ENCODE assay signal across 1 fruit fly cellular context in the genomic region with DNA sequence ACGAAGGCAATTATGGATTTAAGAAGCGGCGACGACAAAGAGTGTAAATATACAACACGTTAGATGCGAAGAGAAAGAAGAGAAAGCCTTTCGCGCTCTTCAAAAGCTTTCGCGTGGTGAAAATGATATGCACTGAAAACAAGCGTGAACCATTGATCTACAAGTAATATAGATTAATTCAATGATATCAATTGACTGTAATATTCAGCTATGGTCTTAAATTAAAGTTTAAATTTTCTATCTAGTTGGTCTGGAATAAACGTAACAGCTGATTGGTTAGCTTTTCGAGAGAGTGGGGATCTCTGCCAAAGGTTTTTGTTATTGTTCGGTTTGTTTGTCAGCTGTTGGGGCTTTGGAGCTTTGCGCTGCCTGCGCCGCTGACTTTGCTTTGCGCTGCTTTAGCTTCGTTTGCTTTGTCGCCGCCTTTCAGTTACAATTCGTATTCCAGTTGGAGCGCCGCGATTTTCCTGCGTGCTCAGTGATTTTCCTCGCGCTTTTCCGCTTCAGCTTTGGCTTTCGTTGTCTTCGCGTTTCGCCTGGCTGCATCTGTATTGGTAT.
TF ChIP-seq lines count a peak whose summit lies in the region.

No protein-coding gene starts in this region.

TF ChIP-seq in whole organism, embryonic, 481 proteins besides CTCF, POLR2A, EP300 and RAD21 (continued from another document and continues in another):
- no peak for TF ChIP-seq ase (GFP tag; IDR thresholded peaks at IDR 0.05; lab: Robert Waterston, UW)
- TF ChIP-seq hb (GFP tag; IDR thresholded peaks at IDR 0.05; lab: Robert Waterston, UW; ENCODE audit: partially characterized antibody) = no peak
- no peak for TF ChIP-seq tgo (GFP tag; IDR thresholded peaks at IDR 0.05; lab: Robert Waterston, UW)
- no peak for TF ChIP-seq CG1024 (GFP tag; IDR thresholded peaks at IDR 0.05; lab: Robert Waterston, UW)
- TF ChIP-seq CG9932 (GFP tag; IDR thresholded peaks at IDR 0.05; lab: Robert Waterston, UW) = no peak
- TF ChIP-seq MESR4 (GFP tag; optimal IDR thresholded peaks at IDR 0.05; lab: Kevin White, UChicago) = no peak
- TF ChIP-seq jumu (GFP tag; optimal IDR thresholded peaks at IDR 0.05; lab: Kevin White, UChicago) = no peak
- TF ChIP-seq Chrac-16 (GFP tag; optimal IDR thresholded peaks at IDR 0.05; lab: Kevin White, UChicago) = no peak
- 0 out of 2 replicates have a peak, but pooled peaks have one; percentile 15 for TF ChIP-seq CG32532 (GFP tag; IDR thresholded peaks at IDR 0.05; lab: Robert Waterston, UW)
- no peak for TF ChIP-seq CG10565 (GFP tag; optimal IDR thresholded peaks at IDR 0.05; lab: Kevin White, UChicago)
- TF ChIP-seq zen2 (GFP tag; IDR thresholded peaks at IDR 0.05; lab: Robert Waterston, UW; ENCODE audit: partially characterized antibody) = no peak
- TF ChIP-seq ftz-f1 (GFP tag; optimal IDR thresholded peaks at IDR 0.05; lab: Kevin White, UChicago) = peak; percentile 5
- no peak for TF ChIP-seq CG8944 (GFP tag; optimal IDR thresholded peaks at IDR 0.05; lab: Kevin White, UChicago)
- TF ChIP-seq aop (GFP tag; IDR thresholded peaks at IDR 0.05; lab: Robert Waterston, UW) = no peak
- no peak for TF ChIP-seq tx (GFP tag; optimal IDR thresholded peaks at IDR 0.05; lab: Kevin White, UChicago)
- peak; percentile 19 for TF ChIP-seq CG17829 (tag; optimal IDR thresholded peaks at IDR 0.05; lab: Kevin White, UChicago)
- TF ChIP-seq H15 (GFP tag; IDR thresholded peaks at IDR 0.05; lab: Robert Waterston, UW) = no peak
- no peak for TF ChIP-seq Ada2b (GFP tag; IDR thresholded peaks at IDR 0.05; lab: Robert Waterston, UW)
- TF ChIP-seq CG18619 (GFP tag; optimal IDR thresholded peaks at IDR 0.05; lab: Kevin White, UChicago) = no peak
- no peak for TF ChIP-seq CG12659 (GFP tag; optimal IDR thresholded peaks at IDR 0.05; lab: Kevin White, UChicago)
- no peak for TF ChIP-seq da (GFP tag; optimal IDR thresholded peaks at IDR 0.05; lab: Kevin White, UChicago)
- no peak for TF ChIP-seq p53 (GFP tag; optimal IDR thresholded peaks at IDR 0.05; lab: Kevin White, UChicago)
- no peak for TF ChIP-seq CG9215 (GFP tag; IDR thresholded peaks at IDR 0.05; lab: Robert Waterston, UW)
- TF ChIP-seq Myb (GFP tag; optimal IDR thresholded peaks at IDR 0.05; lab: Kevin White, UChicago) = no peak
- no peak for TF ChIP-seq CG3995 (GFP tag; optimal IDR thresholded peaks at IDR 0.05; lab: Kevin White, UChicago)
- no peak for TF ChIP-seq ab (GFP tag; optimal IDR thresholded peaks at IDR 0.05; lab: Kevin White, UChicago)
- TF ChIP-seq CrebB (tag; optimal IDR thresholded peaks at IDR 0.05; lab: Kevin White, UChicago) = peak; percentile 18
- TF ChIP-seq dan (GFP tag; IDR thresholded peaks at IDR 0.05; lab: Robert Waterston, UW) = no peak
- TF ChIP-seq bab2 (GFP tag; optimal IDR thresholded peaks at IDR 0.05; lab: Kevin White, UChicago) = no peak
- no peak for TF ChIP-seq CG18476 (GFP tag; optimal IDR thresholded peaks at IDR 0.05; lab: Kevin White, UChicago)
- TF ChIP-seq CG3726 (GFP tag; IDR thresholded peaks at IDR 0.05; lab: Robert Waterston, UW) = no peak
- no peak for TF ChIP-seq Bdp1 (GFP tag; optimal IDR thresholded peaks at IDR 0.05; lab: Kevin White, UChicago)
- TF ChIP-seq tio (GFP tag; optimal IDR thresholded peaks at IDR 0.05; lab: Kevin White, UChicago) = no peak
- no peak for TF ChIP-seq kay (GFP tag; optimal IDR thresholded peaks at IDR 0.05; lab: Kevin White, UChicago)
- TF ChIP-seq slou (GFP tag; optimal IDR thresholded peaks at IDR 0.05; lab: Kevin White, UChicago) = no peak
- TF ChIP-seq CG31365 (tag; optimal IDR thresholded peaks at IDR 0.05; lab: Kevin White, UChicago) = peak; percentile 11
- no peak for TF ChIP-seq CG7839 (tag; optimal IDR thresholded peaks at IDR 0.05; lab: Kevin White, UChicago)
- TF ChIP-seq CG12391 (tag; optimal IDR thresholded peaks at IDR 0.05; lab: Kevin White, UChicago) = peak; percentile 20
- peak; percentile 10 for TF ChIP-seq CG17385 (GFP tag; optimal IDR thresholded peaks at IDR 0.05; lab: Kevin White, UChicago)
- no peak for TF ChIP-seq az2 (GFP tag; optimal IDR thresholded peaks at IDR 0.05; lab: Kevin White, UChicago)
- TF ChIP-seq lbe (GFP tag; optimal IDR thresholded peaks at IDR 0.05; lab: Kevin White, UChicago) = peak; percentile 63
- TF ChIP-seq stc (GFP tag; IDR thresholded peaks at IDR 0.05; lab: Robert Waterston, UW) = no peak
- no peak for TF ChIP-seq vfl (GFP tag; optimal IDR thresholded peaks at IDR 0.05; lab: Kevin White, UChicago)
- no peak for TF ChIP-seq klu (GFP tag; IDR thresholded peaks at IDR 0.05; lab: Robert Waterston, UW)
- TF ChIP-seq tin (GFP tag; optimal IDR thresholded peaks at IDR 0.05; lab: Kevin White, UChicago) = no peak
- TF ChIP-seq gro (GFP tag; optimal IDR thresholded peaks at IDR 0.05; lab: Kevin White, UChicago) = no peak
- peak; percentile 4 for TF ChIP-seq CG8388 (GFP tag; optimal IDR thresholded peaks at IDR 0.05; lab: Kevin White, UChicago)
- TF ChIP-seq fd96Cb (tag; optimal IDR thresholded peaks at IDR 0.05; lab: Kevin White, UChicago) = no peak
- no peak for TF ChIP-seq CG8089 (GFP tag; optimal IDR thresholded peaks at IDR 0.05; lab: Kevin White, UChicago)
- no peak for TF ChIP-seq ara (GFP tag; IDR thresholded peaks at IDR 0.05; lab: Robert Waterston, UW)
- TF ChIP-seq CG10366 (GFP tag; IDR thresholded peaks at IDR 0.05; lab: Robert Waterston, UW) = no peak
- no peak for TF ChIP-seq inv (GFP tag; IDR thresholded peaks at IDR 0.05; lab: Robert Waterston, UW; ENCODE audit: partially characterized antibody)
- TF ChIP-seq TFAM (GFP tag; optimal IDR thresholded peaks at IDR 0.05; lab: Kevin White, UChicago) = no peak
- TF ChIP-seq NC2β (GFP tag; optimal IDR thresholded peaks at IDR 0.05; lab: Kevin White, UChicago) = no peak
- TF ChIP-seq CG16813 (GFP tag; IDR thresholded peaks at IDR 0.05; lab: Robert Waterston, UW; ENCODE audit: partially characterized antibody) = no peak
- TF ChIP-seq CG4404 (GFP tag; IDR thresholded peaks at IDR 0.05; lab: Robert Waterston, UW) = no peak
- TF ChIP-seq sc (optimal IDR thresholded peaks at IDR 0.05; lab: Kevin White, UChicago) = no peak
- peak; percentile 10 for TF ChIP-seq sc (GFP tag; optimal IDR thresholded peaks at IDR 0.05; lab: Kevin White, UChicago)
- TF ChIP-seq CG5245 (GFP tag; optimal IDR thresholded peaks at IDR 0.05; lab: Kevin White, UChicago) = no peak
- no peak for TF ChIP-seq Spps (tag; optimal IDR thresholded peaks at IDR 0.05; lab: Kevin White, UChicago)
- no peak for TF ChIP-seq bowl (GFP tag; IDR thresholded peaks at IDR 0.05; lab: Robert Waterston, UW)
- TF ChIP-seq Med (GFP tag; lab: Kevin White, UChicago) = no peak
- TF ChIP-seq CG10274 (GFP tag; optimal IDR thresholded peaks at IDR 0.05; lab: Kevin White, UChicago) = no peak
- peak; percentile 45 for TF ChIP-seq Blimp-1 (GFP tag; optimal IDR thresholded peaks at IDR 0.05; lab: Kevin White, UChicago)
- TF ChIP-seq CG10979 (tag; optimal IDR thresholded peaks at IDR 0.05; lab: Kevin White, UChicago) = no peak
- peak; percentile 71; the same call in 1 of the 3 replicates for TF ChIP-seq ci (GFP tag; IDR thresholded peaks at IDR 0.05; lab: Robert Waterston, UW)
- TF ChIP-seq cwo (GFP tag; optimal IDR thresholded peaks at IDR 0.05; lab: Kevin White, UChicago) = no peak
- TF ChIP-seq Dfd (GFP tag; optimal IDR thresholded peaks at IDR 0.05; lab: Kevin White, UChicago) = no peak
- no peak for TF ChIP-seq lov (optimal IDR thresholded peaks at IDR 0.05; lab: Kevin White, UChicago)
- no peak for TF ChIP-seq lov (GFP tag; IDR thresholded peaks at IDR 0.05; lab: Robert Waterston, UW)
- TF ChIP-seq oc (tag; optimal IDR thresholded peaks at IDR 0.05; lab: Kevin White, UChicago) = no peak
- TF ChIP-seq CG12299 (tag; optimal IDR thresholded peaks at IDR 0.05; lab: Kevin White, UChicago) = no peak
- no peak for TF ChIP-seq knrl (GFP tag; IDR thresholded peaks at IDR 0.05; lab: Robert Waterston, UW; ENCODE audit: partially characterized antibody)
- TF ChIP-seq ewg (GFP tag; optimal IDR thresholded peaks at IDR 0.05; lab: Kevin White, UChicago) = peak; percentile 3
- peak; percentile 15 for TF ChIP-seq CG12219 (GFP tag; optimal IDR thresholded peaks at IDR 0.05; lab: Kevin White, UChicago)
- TF ChIP-seq NK7.1 (GFP tag; optimal IDR thresholded peaks at IDR 0.05; lab: Kevin White, UChicago) = no peak
- no peak for TF ChIP-seq nerfin-2 (GFP tag; IDR thresholded peaks at IDR 0.05; lab: Robert Waterston, UW; ENCODE audit: partially characterized antibody)
- TF ChIP-seq CG18262 (tag; optimal IDR thresholded peaks at IDR 0.05; lab: Kevin White, UChicago) = peak; percentile 58
- TF ChIP-seq CG2116 (GFP tag; optimal IDR thresholded peaks at IDR 0.05; lab: Kevin White, UChicago) = no peak
- TF ChIP-seq mam (GFP tag; optimal IDR thresholded peaks at IDR 0.05; lab: Kevin White, UChicago) = no peak
- TF ChIP-seq stwl (tag; optimal IDR thresholded peaks at IDR 0.05; lab: Kevin White, UChicago) = no peak
- no peak for TF ChIP-seq Usf (GFP tag; optimal IDR thresholded peaks at IDR 0.05; lab: Kevin White, UChicago)
- TF ChIP-seq CG9797 (GFP tag; optimal IDR thresholded peaks at IDR 0.05; lab: Kevin White, UChicago) = no peak
- peak; percentile 17 for TF ChIP-seq CG3281 (GFP tag; optimal IDR thresholded peaks at IDR 0.05; lab: Kevin White, UChicago)
- no peak for TF ChIP-seq fd102C (GFP tag; optimal IDR thresholded peaks at IDR 0.05; lab: Kevin White, UChicago)
- TF ChIP-seq disco-r (GFP tag; optimal IDR thresholded peaks at IDR 0.05; lab: Kevin White, UChicago) = no peak
- no peak for TF ChIP-seq dati (GFP tag; IDR thresholded peaks at IDR 0.05; lab: Robert Waterston, UW)
- no peak for TF ChIP-seq CG14050 (GFP tag; IDR thresholded peaks at IDR 0.05; lab: Robert Waterston, UW)
- TF ChIP-seq CG7745 (tag; optimal IDR thresholded peaks at IDR 0.05; lab: Kevin White, UChicago) = no peak
- TF ChIP-seq HLH54F (GFP tag; optimal IDR thresholded peaks at IDR 0.05; lab: Kevin White, UChicago) = no peak
- TF ChIP-seq CG33213 (GFP tag; optimal IDR thresholded peaks at IDR 0.05; lab: Kevin White, UChicago) = no peak
- no peak for TF ChIP-seq E2f1 (GFP tag; IDR thresholded peaks at IDR 0.05; lab: Robert Waterston, UW)
- no peak for TF ChIP-seq CG11456 (GFP tag; IDR thresholded peaks at IDR 0.05; lab: Robert Waterston, UW)
- TF ChIP-seq CG18764 (GFP tag; optimal IDR thresholded peaks at IDR 0.05; lab: Kevin White, UChicago) = no peak
- TF ChIP-seq Dll (GFP tag; IDR thresholded peaks at IDR 0.05; lab: Robert Waterston, UW; ENCODE audit: partially characterized antibody) = no peak
- no peak for TF ChIP-seq CG32767 (GFP tag; IDR thresholded peaks at IDR 0.05; lab: Robert Waterston, UW)
- TF ChIP-seq eve (GFP tag; optimal IDR thresholded peaks at IDR 0.05; lab: Kevin White, UChicago) = peak in 1 of 2 experiments; percentile 86
- TF ChIP-seq dpn (GFP tag; optimal IDR thresholded peaks at IDR 0.05; lab: Kevin White, UChicago) = no peak
- no peak for TF ChIP-seq CG14965 (GFP tag; optimal IDR thresholded peaks at IDR 0.05; lab: Kevin White, UChicago; ENCODE audit: borderline replicate concordance)
- no peak for TF ChIP-seq Eip74EF (GFP tag; optimal IDR thresholded peaks at IDR 0.05; lab: Kevin White, UChicago)
- no peak for TF ChIP-seq seq (GFP tag; IDR thresholded peaks at IDR 0.05; lab: Robert Waterston, UW)
- TF ChIP-seq CG15696 (tag; optimal IDR thresholded peaks at IDR 0.05; lab: Kevin White, UChicago) = no peak
- TF ChIP-seq tna (GFP tag; IDR thresholded peaks at IDR 0.05; lab: Robert Waterston, UW; ENCODE audit: partially characterized antibody) = no peak
- no peak for TF ChIP-seq Kr (GFP tag; optimal IDR thresholded peaks at IDR 0.05; lab: Kevin White, UChicago)
- TF ChIP-seq CG4424 (GFP tag; optimal IDR thresholded peaks at IDR 0.05; lab: Kevin White, UChicago) = no peak
- TF ChIP-seq z (GFP tag; IDR thresholded peaks at IDR 0.05; lab: Robert Waterston, UW) = no peak
- TF ChIP-seq twi (tag; optimal IDR thresholded peaks at IDR 0.05; lab: Kevin White, UChicago) = no peak
- peak; percentile 4 for TF ChIP-seq CG13424 (tag; optimal IDR thresholded peaks at IDR 0.05; lab: Kevin White, UChicago)
- no peak for TF ChIP-seq dysf (GFP tag; IDR thresholded peaks at IDR 0.05; lab: Robert Waterston, UW)
- no peak for TF ChIP-seq toy (GFP tag; IDR thresholded peaks at IDR 0.05; lab: Robert Waterston, UW)
- TF ChIP-seq CG32772 (GFP tag; IDR thresholded peaks at IDR 0.05; lab: Robert Waterston, UW) = no peak
- TF ChIP-seq CG8359 (GFP tag; optimal IDR thresholded peaks at IDR 0.05; lab: Kevin White, UChicago; ENCODE audit: borderline replicate concordance) = no peak
- TF ChIP-seq CG10267 (tag; optimal IDR thresholded peaks at IDR 0.05; lab: Kevin White, UChicago) = peak; percentile 1
- no peak for TF ChIP-seq exex (tag; optimal IDR thresholded peaks at IDR 0.05; lab: Kevin White, UChicago)
- peak; percentile 38 for TF ChIP-seq CG6813 (GFP tag; optimal IDR thresholded peaks at IDR 0.05; lab: Kevin White, UChicago)
- no peak for TF ChIP-seq CG10147 (GFP tag; optimal IDR thresholded peaks at IDR 0.05; lab: Kevin White, UChicago)
- TF ChIP-seq crc (GFP tag; optimal IDR thresholded peaks at IDR 0.05; lab: Kevin White, UChicago) = no peak
- no peak for TF ChIP-seq mld (GFP tag; IDR thresholded peaks at IDR 0.05; lab: Robert Waterston, UW; ENCODE audit: partially characterized antibody)
- TF ChIP-seq Gug (GFP tag; IDR thresholded peaks at IDR 0.05; lab: Robert Waterston, UW) = no peak
- TF ChIP-seq CG17912 (GFP tag; optimal IDR thresholded peaks at IDR 0.05; lab: Kevin White, UChicago) = no peak
- no peak for TF ChIP-seq slp2 (GFP tag; optimal IDR thresholded peaks at IDR 0.05; lab: Kevin White, UChicago)
- TF ChIP-seq D (optimal IDR thresholded peaks at IDR 0.05; lab: Kevin White, UChicago) = no peak
- no peak for TF ChIP-seq D (GFP tag; optimal IDR thresholded peaks at IDR 0.05; lab: Kevin White, UChicago)
- TF ChIP-seq ro (GFP tag; IDR thresholded peaks at IDR 0.05; lab: Robert Waterston, UW) = no peak
- no peak for TF ChIP-seq fru (optimal IDR thresholded peaks at IDR 0.05; lab: Kevin White, UChicago)
- no peak for TF ChIP-seq CG10959 (GFP tag; IDR thresholded peaks at IDR 0.05; lab: Robert Waterston, UW)
- no peak for TF ChIP-seq CG31224 (GFP tag; IDR thresholded peaks at IDR 0.05; lab: Robert Waterston, UW)
- no peak for TF ChIP-seq Nf-YA (GFP tag; IDR thresholded peaks at IDR 0.05; lab: Robert Waterston, UW)
- no peak for TF ChIP-seq CG12744 (GFP tag; optimal IDR thresholded peaks at IDR 0.05; lab: Kevin White, UChicago)
- no peak for TF ChIP-seq ken (GFP tag; IDR thresholded peaks at IDR 0.05; lab: Robert Waterston, UW)
- TF ChIP-seq NC2α (GFP tag; optimal IDR thresholded peaks at IDR 0.05; lab: Kevin White, UChicago) = no peak
